Fruit fly (Drosophila melanogaster): ENCODE results near the gene CycK.

CycK gene

dm6 chr2L:22129581-22130300 is at the start of gene CycK (continued):
- TF ChIP-seq CG12236 (GFP tag; optimal IDR thresholded peaks at IDR 0.05) (no peak), Lhr (GFP tag; optimal IDR thresholded peaks at IDR 0.05) (peak; percentile 26), tna (GFP tag; IDR thresholded peaks at IDR 0.05; ENCODE audit: partially characterized antibody) (no peak), CG4854 (GFP tag; optimal IDR thresholded peaks at IDR 0.05) (no peak), pros (GFP tag; optimal IDR thresholded peaks at IDR 0.05) (no peak), CG33213 (GFP tag; optimal IDR thresholded peaks at IDR 0.05) (peak; percentile 13), repo (GFP tag; optimal IDR thresholded peaks at IDR 0.05) (no peak), sens-2 (GFP tag; IDR thresholded peaks at IDR 0.05) (no peak), CG18764 (GFP tag; optimal IDR thresholded peaks at IDR 0.05) (no peak), CG15696 (tag; optimal IDR thresholded peaks at IDR 0.05) (no peak), Doc2 (GFP tag; IDR thresholded peaks at IDR 0.05) (no peak), CG12942 (GFP tag; optimal IDR thresholded peaks at IDR 0.05) (no peak), nerfin-2 (GFP tag; IDR thresholded peaks at IDR 0.05; ENCODE audit: partially characterized antibody) (no peak), NC2α (GFP tag; optimal IDR thresholded peaks at IDR 0.05) (no peak), CG18619 (GFP tag; optimal IDR thresholded peaks at IDR 0.05) (no peak), CG11560 (tag; IDR thresholded peaks at IDR 0.05) (no peak), sr (GFP tag; IDR thresholded peaks at IDR 0.05) (no peak), CG32767 (GFP tag; IDR thresholded peaks at IDR 0.05) (no peak), Asciz (GFP tag; optimal IDR thresholded peaks at IDR 0.05) (no peak), Oli (tag; optimal IDR thresholded peaks at IDR 0.05) (peak; percentile 20), CG8281 (tag; optimal IDR thresholded peaks at IDR 0.05) (no peak), C15 (GFP tag; IDR thresholded peaks at IDR 0.05) (no peak), gce (GFP tag; IDR thresholded peaks at IDR 0.05) (no peak), Trl (optimal IDR thresholded peaks at IDR 0.05) (no peak), Trl (GFP tag; optimal IDR thresholded peaks at IDR 0.05) (no peak), danr (GFP tag; IDR thresholded peaks at IDR 0.05) (no peak), odd (GFP tag; optimal IDR thresholded peaks at IDR 0.05) (no peak), Hr78 (GFP tag; optimal IDR thresholded peaks at IDR 0.05) (no peak), gsb (GFP tag; IDR thresholded peaks at IDR 0.05) (no peak), trem (tag; optimal IDR thresholded peaks at IDR 0.05) (peak; percentile 16), MTF-1 (GFP tag; optimal IDR thresholded peaks at IDR 0.05; ENCODE audit: borderline replicate concordance) (no peak), Sry-β (GFP tag; optimal IDR thresholded peaks at IDR 0.05) (no peak), trh (GFP tag; optimal IDR thresholded peaks at IDR 0.05) (no peak), chm (GFP tag; IDR thresholded peaks at IDR 0.05) (no peak), CG30020 (tag; optimal IDR thresholded peaks at IDR 0.05) (peak; percentile 98), TFAM (GFP tag; optimal IDR thresholded peaks at IDR 0.05) (no peak), crc (GFP tag; optimal IDR thresholded peaks at IDR 0.05) (no peak), Ets65A (GFP tag) (peak; percentile 92), Pdp1 (GFP tag; optimal IDR thresholded peaks at IDR 0.05) (peak; percentile 2 to 59), cas (GFP tag; IDR thresholded peaks at IDR 0.05) (no peak), Dad (GFP tag; optimal IDR thresholded peaks at IDR 0.05) (no peak), corto (GFP tag; optimal IDR thresholded peaks at IDR 0.05) (no peak), Oaz (GFP tag; IDR thresholded peaks at IDR 0.05) (no peak), CG4328 (GFP tag; optimal IDR thresholded peaks at IDR 0.05) (no peak), wdn (GFP tag; IDR thresholded peaks at IDR 0.05) (no peak), oc (tag; optimal IDR thresholded peaks at IDR 0.05) (no peak), Atf6 (GFP tag; IDR thresholded peaks at IDR 0.05) (no peak), ken (GFP tag; IDR thresholded peaks at IDR 0.05) (no peak), CG2199 (GFP tag; IDR thresholded peaks at IDR 0.05) (0 out of 3 replicates have a peak, but pooled peaks have one; percentile 64), jigr1 (GFP tag; IDR thresholded peaks at IDR 0.05) (no peak), Mes4 (GFP tag; optimal IDR thresholded peaks at IDR 0.05) (peak; percentile 22)
